Fruit fly (Drosophila melanogaster): Measurements from ENCODE around the gene CG42857.

CG42857 gene

dm6 chr3R:9821091-9821490, at the start of gene CG42857:
Gene CG42857 (minus strand): TSS chr3R:9821191.
- TF ChIP-seq Abd-B (GFP tag; optimal IDR thresholded peaks at IDR 0.05) (no peak), pan (optimal IDR thresholded peaks at IDR 0.05) (no peak), br (GFP tag; optimal IDR thresholded peaks at IDR 0.05) (no peak), Vsx2 (GFP tag; optimal IDR thresholded peaks at IDR 0.05; ENCODE audit: partially characterized antibody) (no peak), Hr78 (GFP tag; optimal IDR thresholded peaks at IDR 0.05) (no peak), Hr83 (GFP tag; optimal IDR thresholded peaks at IDR 0.05; ENCODE audit: poor library complexity, severe bottlenecking) (no peak), brk (GFP tag; optimal IDR thresholded peaks at IDR 0.05) (no peak), CG32264 (GFP tag; optimal IDR thresholded peaks at IDR 0.05) (no peak), usp (GFP tag; optimal IDR thresholded peaks at IDR 0.05) (no peak)

- TF ChIP-seq foxo (GFP tag; optimal IDR thresholded peaks at IDR 0.05) (no peak), tai (GFP tag; optimal IDR thresholded peaks at IDR 0.05) (peak; percentile 32)
These were observed 49.4 kb upstream of the CG42857 start for dm6 chr3R:9870378-9870777.

- TF ChIP-seq rgr (GFP tag; optimal IDR thresholded peaks at IDR 0.05) (no peak), ey (GFP tag; optimal IDR thresholded peaks at IDR 0.05) (no peak)
These were observed 49.0 kb upstream of the CG42857 start for dm6 chr3R:9869954-9870353.

- TF ChIP-seq psq (GFP tag; optimal IDR thresholded peaks at IDR 0.05) (no peak), Dfd (GFP tag; optimal IDR thresholded peaks at IDR 0.05) (no peak), ey (GFP tag; optimal IDR thresholded peaks at IDR 0.05) (no peak), HLH106 (tag; optimal IDR thresholded peaks at IDR 0.05) (no peak), Mio (GFP tag; optimal IDR thresholded peaks at IDR 0.05) (no peak), Abd-B (GFP tag; optimal IDR thresholded peaks at IDR 0.05) (no peak), Myc (optimal IDR thresholded peaks at IDR 0.05) (peak; percentile 90), Hnf4 (GFP tag; optimal IDR thresholded peaks at IDR 0.05) (peak; percentile 1), pan (optimal IDR thresholded peaks at IDR 0.05) (no peak), fru (GFP tag; optimal IDR thresholded peaks at IDR 0.05) (peak; percentile 15)
These were observed 47.8 kb upstream of the CG42857 start for dm6 chr3R:9868538-9869398.

- TF ChIP-seq GATAd (GFP tag; optimal IDR thresholded peaks at IDR 0.05): no peak
- no peak for TF ChIP-seq usp (GFP tag; optimal IDR thresholded peaks at IDR 0.05)
- TF ChIP-seq woc (GFP tag; optimal IDR thresholded peaks at IDR 0.05): no peak
- TF ChIP-seq Jra (GFP tag; optimal IDR thresholded peaks at IDR 0.05): no peak
- no peak for TF ChIP-seq tai (GFP tag; optimal IDR thresholded peaks at IDR 0.05)
- TF ChIP-seq Hr83 (GFP tag; optimal IDR thresholded peaks at IDR 0.05; ENCODE audit: poor library complexity, severe bottlenecking): no peak
- no peak for TF ChIP-seq lola (GFP tag; optimal IDR thresholded peaks at IDR 0.05)
- TF ChIP-seq brk (GFP tag; optimal IDR thresholded peaks at IDR 0.05): no peak
- TF ChIP-seq N (GFP tag; optimal IDR thresholded peaks at IDR 0.05): no peak
- no peak for TF ChIP-seq OdsH (GFP tag; optimal IDR thresholded peaks at IDR 0.05)
- TF ChIP-seq Mio (GFP tag; optimal IDR thresholded peaks at IDR 0.05): no peak
- no peak for TF ChIP-seq Abd-B (GFP tag; optimal IDR thresholded peaks at IDR 0.05)
- TF ChIP-seq jim (GFP tag; optimal IDR thresholded peaks at IDR 0.05): no peak
- TF ChIP-seq Sp1 (GFP tag; optimal IDR thresholded peaks at IDR 0.05): no peak
- TF ChIP-seq rgr (GFP tag; optimal IDR thresholded peaks at IDR 0.05): no peak
- no peak for TF ChIP-seq HLH106 (tag; optimal IDR thresholded peaks at IDR 0.05)
- no peak for TF ChIP-seq fru (GFP tag; optimal IDR thresholded peaks at IDR 0.05)
These were observed 47.0 kb upstream of the CG42857 start, which contains the start of gene Teh1 for dm6 chr3R:9867911-9868537. Gene Teh1 (minus strand): TSS chr3R:9868120.

dm6 chr3R:9865854-9866396, 44.9 kb upstream of the CG42857 start:
- no peak for TF ChIP-seq Rel (GFP tag; optimal IDR thresholded peaks at IDR 0.05)
- TF ChIP-seq Rel (tag; optimal IDR thresholded peaks at IDR 0.05): no peak
- peak; percentile 13 for TF ChIP-seq Dif (GFP tag; optimal IDR thresholded peaks at IDR 0.05; ENCODE audit: partially characterized antibody)
